Worm (Caenorhabditis elegans): ENCODE results near the gene F36H5.12.

Gene F36H5.12

DNA sequence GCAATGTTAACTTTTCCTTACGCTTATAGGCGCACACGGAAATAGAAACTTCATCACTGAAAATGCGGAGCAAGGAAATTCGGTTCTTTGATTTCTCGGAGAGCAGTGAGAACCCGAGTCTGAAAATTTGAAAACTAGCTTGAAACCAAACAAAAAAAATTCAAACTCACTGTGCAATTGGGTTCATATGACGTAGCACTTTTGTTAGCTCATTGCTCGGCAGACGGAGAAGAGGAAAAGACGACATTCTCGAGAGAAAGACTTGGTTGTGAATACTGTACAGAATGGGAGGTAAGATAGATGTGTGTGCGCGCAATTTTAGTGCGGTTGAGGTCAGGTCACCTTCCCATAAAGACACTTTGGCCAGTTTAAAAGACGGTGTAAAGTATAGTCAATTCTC lies 7.8 kb downstream of the F36H5.12 start, which contains the start of the genes F36H5.13 and F36H5.8:
TSS of gene F36H5.13 (minus strand) at position 101 of the 400 bp plus-strand sequence.
TSS of gene F36H5.8 (minus strand) at position 274 of the 400 bp plus-strand sequence.
- TF ChIP-seq lin-13 (GFP tag; optimal IDR thresholded peaks at IDR 0.05) (no peak), mdl-1 (tag; optimal IDR thresholded peaks at IDR 0.05) (no peak), aly-2 (tag; optimal IDR thresholded peaks at IDR 0.05) (no peak), elt-1 (tag; optimal IDR thresholded peaks at IDR 0.05) (no peak), mbf-1 (tag; optimal IDR thresholded peaks at IDR 0.05) (no peak), zag-1 (tag; optimal IDR thresholded peaks at IDR 0.05) (no peak), crh-2 (tag; optimal IDR thresholded peaks at IDR 0.05) (no peak), skn-1 (tag; optimal IDR thresholded peaks at IDR 0.05) (no peak), Y55F3AM.14 (GFP tag; optimal IDR thresholded peaks at IDR 0.05) (no peak), alr-1 (tag; optimal IDR thresholded peaks at IDR 0.05) (no peak), sma-9 (GFP tag; optimal IDR thresholded peaks at IDR 0.05) (no peak), sma-9 (tag; optimal IDR thresholded peaks at IDR 0.05) (no peak), sem-4 (tag; optimal IDR thresholded peaks at IDR 0.05) (no peak), nhr-77 (tag; optimal IDR thresholded peaks at IDR 0.05) (no peak), nhr-21 (tag; optimal IDR thresholded peaks at IDR 0.05) (no peak), nhr-6 (tag; optimal IDR thresholded peaks at IDR 0.05) (no peak), fos-1 (tag; optimal IDR thresholded peaks at IDR 0.05) (no peak)

DNA sequence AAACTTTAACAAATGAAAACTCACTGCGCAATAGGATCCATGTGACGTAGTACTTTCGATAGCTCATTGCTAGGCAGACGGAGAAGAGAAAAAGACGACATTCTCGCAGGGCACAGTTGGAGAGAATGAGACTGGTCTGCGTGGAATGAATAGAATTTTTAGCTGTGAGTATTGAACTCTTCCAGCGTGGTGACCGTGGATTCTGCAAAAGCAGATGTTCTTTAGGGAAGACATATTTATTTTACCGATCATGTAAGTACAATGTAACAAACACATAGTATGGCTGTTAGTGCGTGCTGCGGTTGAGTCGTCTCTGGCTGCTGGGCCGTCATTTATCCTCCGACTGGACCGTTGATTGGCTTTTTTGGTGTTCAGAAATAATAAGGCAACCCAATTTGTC lies 10.4 kb downstream of the F36H5.12 start, which contains the start of gene F36H5.9:
TSS of gene F36H5.9 (minus strand) at position 101 of the 400 bp plus-strand sequence.
- TF ChIP-seq crh-2 (tag; optimal IDR thresholded peaks at IDR 0.05) (no peak), unc-39 (tag; optimal IDR thresholded peaks at IDR 0.05) (no peak), nhr-12 (tag; optimal IDR thresholded peaks at IDR 0.05) (no peak), unc-62 (GFP tag; optimal IDR thresholded peaks at IDR 0.05) (no peak), nhr-10 (tag; optimal IDR thresholded peaks at IDR 0.05) (no peak), F13H6.1 (tag; optimal IDR thresholded peaks at IDR 0.05) (no peak), sma-9 (GFP tag; optimal IDR thresholded peaks at IDR 0.05) (no peak), sma-9 (tag; optimal IDR thresholded peaks at IDR 0.05) (no peak), elt-1 (tag; optimal IDR thresholded peaks at IDR 0.05) (no peak), nhr-11 (tag; optimal IDR thresholded peaks at IDR 0.05) (no peak), egl-27 (tag; optimal IDR thresholded peaks at IDR 0.05) (no peak), mdl-1 (tag; optimal IDR thresholded peaks at IDR 0.05) (no peak), elt-3 (tag; optimal IDR thresholded peaks at IDR 0.05) (no peak), ama-1 (optimal IDR thresholded peaks at IDR 0.05) (no peak)

DNA sequence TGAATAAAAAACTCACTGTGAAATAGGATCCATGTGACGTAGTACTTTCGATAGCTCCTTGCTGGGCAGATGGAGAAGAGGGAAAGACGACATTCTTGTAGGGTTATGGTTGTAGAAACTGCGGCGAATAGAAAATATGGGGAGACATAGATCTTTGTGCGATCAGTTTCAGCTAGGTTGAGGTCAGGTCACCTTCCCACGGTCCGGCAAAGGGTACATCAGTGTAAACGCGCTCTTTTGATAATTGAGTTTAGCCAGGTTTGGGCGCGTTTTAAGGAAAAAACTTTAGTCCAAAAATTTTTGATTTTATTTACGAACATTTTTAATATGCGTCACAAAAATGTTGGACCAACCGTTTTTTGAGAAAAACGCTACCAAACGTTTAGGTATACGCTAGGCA lies 13.4 kb downstream of the F36H5.12 start, which contains the start of gene F36H5.17:
TSS of gene F36H5.17 (minus strand) at position 101 of the 400 bp plus-strand sequence.
- TF ChIP-seq nhr-25 (tag; optimal IDR thresholded peaks at IDR 0.05) (no peak), nhr-129 (tag; optimal IDR thresholded peaks at IDR 0.05) (no peak), mbf-1 (tag; optimal IDR thresholded peaks at IDR 0.05) (no peak), skn-1 (tag; optimal IDR thresholded peaks at IDR 0.05) (no peak), nhr-237 (tag; optimal IDR thresholded peaks at IDR 0.05) (no peak), ceh-82 (tag; optimal IDR thresholded peaks at IDR 0.05) (no peak), nhr-6 (tag; optimal IDR thresholded peaks at IDR 0.05) (no peak), nhr-11 (tag; optimal IDR thresholded peaks at IDR 0.05) (no peak), Y55F3AM.14 (GFP tag; optimal IDR thresholded peaks at IDR 0.05) (no peak), snpc-4 (tag; optimal IDR thresholded peaks at IDR 0.05) (no peak), ztf-1 (GFP tag; conservative IDR thresholded peaks at IDR 0.05) (no peak), F13H6.1 (tag; optimal IDR thresholded peaks at IDR 0.05) (no peak), lin-13 (GFP tag; optimal IDR thresholded peaks at IDR 0.05) (no peak), elt-1 (tag; optimal IDR thresholded peaks at IDR 0.05) (no peak), C34F6.9 (tag; optimal IDR thresholded peaks at IDR 0.05) (no peak)

DNA sequence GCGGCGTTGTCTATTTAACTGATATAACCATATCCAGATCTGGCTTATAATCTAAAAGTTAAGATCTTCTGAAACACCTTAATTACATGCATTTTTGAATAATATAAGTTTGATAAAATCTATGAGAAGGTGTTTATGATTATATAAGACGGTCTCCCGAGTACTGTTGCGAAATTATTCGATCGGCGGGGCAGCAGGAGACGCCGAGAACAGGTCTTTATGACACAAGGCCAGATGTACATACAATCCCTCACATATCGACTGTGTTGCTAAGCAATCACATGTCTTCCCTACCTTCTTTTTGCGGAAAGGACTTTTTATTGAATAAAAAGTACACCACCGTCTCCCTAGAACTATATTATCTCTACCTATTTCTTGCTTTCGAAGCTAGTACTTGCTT lies 13.9 kb downstream of the F36H5.12 start, which contains the start of gene fbxb-53:
TSS of gene fbxb-53 (plus strand) at position 301 of the 400 bp plus-strand sequence.
- TF ChIP-seq sma-9 (GFP tag; optimal IDR thresholded peaks at IDR 0.05) (no peak), sma-9 (tag; optimal IDR thresholded peaks at IDR 0.05) (no peak), C34F6.9 (tag; optimal IDR thresholded peaks at IDR 0.05) (no peak), nhr-77 (tag; optimal IDR thresholded peaks at IDR 0.05) (no peak)

DNA sequence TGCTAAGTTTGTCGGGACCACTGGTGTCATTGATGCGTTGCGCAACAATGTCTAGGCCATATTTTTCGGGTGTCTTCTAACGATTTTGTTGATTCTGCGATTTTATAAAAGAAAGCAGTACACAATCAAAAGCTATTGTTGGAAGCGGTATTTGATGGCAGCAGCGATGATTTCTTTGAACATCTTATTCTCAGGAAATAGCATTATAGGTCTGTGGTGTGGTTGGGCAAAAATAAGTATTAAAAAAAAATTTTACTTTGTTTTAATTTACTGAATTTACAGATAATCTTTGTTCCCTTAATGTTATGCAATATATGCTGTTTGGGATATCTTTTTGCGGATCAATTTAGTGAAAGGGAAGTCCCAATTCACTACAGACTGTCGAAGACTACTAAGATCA lies 14.4 kb downstream of the F36H5.12 start, which contains the start of gene F36H5.10:
TSS of gene F36H5.10 (plus strand) at position 301 of the 400 bp plus-strand sequence.
- no peak for TF ChIP-seq aly-2 (tag; optimal IDR thresholded peaks at IDR 0.05)
- no peak for TF ChIP-seq nhr-21 (tag; optimal IDR thresholded peaks at IDR 0.05)
- TF ChIP-seq mbf-1 (tag; optimal IDR thresholded peaks at IDR 0.05) = no peak
- TF ChIP-seq C34F6.9 (tag; optimal IDR thresholded peaks at IDR 0.05) = no peak
- TF ChIP-seq nhr-129 (tag; optimal IDR thresholded peaks at IDR 0.05) = no peak
- no peak for TF ChIP-seq peb-1 (tag; optimal IDR thresholded peaks at IDR 0.05)
- no peak for TF ChIP-seq snpc-4 (tag; optimal IDR thresholded peaks at IDR 0.05)
- no peak for TF ChIP-seq ceh-16 (tag; optimal IDR thresholded peaks at IDR 0.05)
- no peak for TF ChIP-seq mab-5 (tag; optimal IDR thresholded peaks at IDR 0.05)
- TF ChIP-seq ztf-1 (GFP tag; conservative IDR thresholded peaks at IDR 0.05) = no peak
- no peak for TF ChIP-seq nhr-6 (tag; optimal IDR thresholded peaks at IDR 0.05)
- no peak for TF ChIP-seq nhr-237 (tag; optimal IDR thresholded peaks at IDR 0.05)
- TF ChIP-seq ama-1 (optimal IDR thresholded peaks at IDR 0.05) = no peak
- no peak for TF ChIP-seq skn-1 (tag; optimal IDR thresholded peaks at IDR 0.05)
- TF ChIP-seq zag-1 (tag; optimal IDR thresholded peaks at IDR 0.05) = no peak
- TF ChIP-seq nhr-12 (tag; optimal IDR thresholded peaks at IDR 0.05) = no peak
- TF ChIP-seq Y55F3AM.14 (GFP tag; optimal IDR thresholded peaks at IDR 0.05) = no peak
- no peak for TF ChIP-seq sma-3 (GFP tag; optimal IDR thresholded peaks at IDR 0.05)
